Fruit fly (Drosophila melanogaster) whole organism, embryonic: ENCODE results near the gene dysc.

Experiments used
- ATbp ChIP-seq: fragments of 200-800 bp; sonication (Bioruptor generic); optimal IDR thresholded peaks from 2 replicates; lab custom pipeline; 2017; ENCODE audit warnings: missing biosample characterization, mild to moderate bottlenecking, missing genetic modification characterization, missing genetic modification reagents
- Atf6 ChIP-seq: fragments of 200-800 bp; sonication (Bioruptor generic); IDR thresholded peaks from 2 replicates; pipeline ENCODE4 v1.3.6; 2022; ENCODE audit warnings: missing biosample characterization, missing genetic modification characterization
- B-H1 ChIP-seq: fragments of 200-800 bp; sonication (Bioruptor generic); IDR thresholded peaks from 3 replicates; pipeline ENCODE4 v1.3.6; 2022; ENCODE audit warnings: missing biosample characterization, missing genetic modification characterization
- CG1024 ChIP-seq: fragments of 200-800 bp; sonication (Bioruptor generic); IDR thresholded peaks from 2 replicates; pipeline ENCODE4 v1.3.6; 2022; ENCODE audit warnings: missing biosample characterization, missing genetic modification characterization
- CG10321 ChIP-seq: fragments of 200-800 bp; sonication (Bioruptor generic); IDR thresholded peaks from 2 replicates; pipeline ENCODE4 v1.3.6; 2022; ENCODE audit warnings: missing biosample characterization, missing genetic modification characterization
- CG13624 ChIP-seq: fragments of 200-800 bp; sonication (Bioruptor generic); optimal IDR thresholded peaks from 2 replicates; lab custom pipeline; 2016; ENCODE audit warnings: missing biosample characterization, missing genetic modification characterization
- CG14441 ChIP-seq: fragments of 200-800 bp; sonication (Bioruptor generic); IDR thresholded peaks from 2 replicates; pipeline ENCODE4 v1.3.6; 2022; ENCODE audit warnings: missing biosample characterization, missing genetic modification characterization
- CG15479 ChIP-seq: fragments of 200-800 bp; sonication (Bioruptor generic); optimal IDR thresholded peaks from 3 replicates; lab custom pipeline; 2019; ENCODE audit warnings: missing biosample characterization, mild to moderate bottlenecking, missing genetic modification characterization, moderate library complexity
- CG15696 ChIP-seq: fragments of 200-800 bp; sonication (Bioruptor generic); optimal IDR thresholded peaks from 2 replicates; lab custom pipeline; 2019; ENCODE audit warnings: missing biosample characterization, mild to moderate bottlenecking, missing genetic modification characterization, moderate library complexity
- CG17328 ChIP-seq: fragments of 200-800 bp; sonication (Bioruptor generic); IDR thresholded peaks from 2 replicates; pipeline ENCODE4 v1.3.6; 2022; ENCODE audit warnings: missing biosample characterization, missing genetic modification characterization
- CG17829 ChIP-seq: fragments of 200-800 bp; optimal IDR thresholded peaks from 2 replicates; lab custom pipeline; 2019; ENCODE audit warnings: missing biosample characterization, mild to moderate bottlenecking, missing genetic modification characterization, moderate library complexity
- CG2120 ChIP-seq: fragments of 200-800 bp; sonication (Bioruptor generic); optimal IDR thresholded peaks from 3 replicates; lab custom pipeline; 2016; ENCODE audit warnings: missing biosample characterization, missing genetic modification characterization
- CG31224 ChIP-seq: fragments of 200-800 bp; sonication (Bioruptor generic); IDR thresholded peaks from 2 replicates; pipeline ENCODE4 v1.3.6; 2022; ENCODE audit warnings: missing biosample characterization, missing genetic modification characterization
- CG32767 ChIP-seq: fragments of 200-800 bp; sonication (Bioruptor generic); IDR thresholded peaks from 2 replicates; pipeline ENCODE4 v1.3.6; 2022; ENCODE audit warnings: missing biosample characterization, missing genetic modification characterization
- CG5180 ChIP-seq: fragments of 200-800 bp; sonication (Bioruptor generic); optimal IDR thresholded peaks from 3 replicates; lab custom pipeline; 2017; ENCODE audit warnings: missing biosample characterization, missing genetic modification characterization, mild to moderate bottlenecking, moderate library complexity, missing genetic modification reagents
- CG6689 ChIP-seq: fragments of 200-800 bp; sonication (Bioruptor generic); IDR thresholded peaks from 2 replicates; pipeline ENCODE4 v1.3.6; 2022; ENCODE audit warnings: missing biosample characterization, missing genetic modification characterization
- CG7556 ChIP-seq: fragments of 200-800 bp; sonication (Bioruptor generic); optimal IDR thresholded peaks from 2 replicates; lab custom pipeline; 2017; ENCODE audit warnings: missing biosample characterization, mild to moderate bottlenecking, missing genetic modification characterization
- CG7928 ChIP-seq: fragments of 200-800 bp; sonication (Bioruptor generic); optimal IDR thresholded peaks from 2 replicates; lab custom pipeline; 2017; ENCODE audit warnings: missing biosample characterization, mild to moderate bottlenecking, missing genetic modification characterization
- Dad ChIP-seq: fragments of 200-800 bp; sonication (Bioruptor generic); optimal IDR thresholded peaks from 3 replicates; lab custom pipeline; 2016; ENCODE audit warnings: missing biosample characterization, missing genetic modification characterization
- Fer3 ChIP-seq: fragments of 200-800 bp; sonication (Bioruptor generic); optimal IDR thresholded peaks from 2 replicates; lab custom pipeline; 2018; ENCODE audit warnings: missing biosample characterization, mild to moderate bottlenecking, missing genetic modification characterization, moderate library complexity
- GATAe ChIP-seq: fragments of 200-800 bp; sonication (Bioruptor generic); conservative IDR thresholded peaks from 2 replicates; pipeline ENCODE4 v1.3.6; 2022; ENCODE audit warnings: missing biosample characterization, missing genetic modification characterization
- HHEX ChIP-seq: fragments of 200-800 bp; sonication (Bioruptor generic); optimal IDR thresholded peaks from 3 replicates; lab custom pipeline; 2017; ENCODE audit warnings: missing biosample characterization, mild to moderate bottlenecking, missing genetic modification characterization, missing genetic modification reagents
- Hand ChIP-seq: fragments of 200-800 bp; sonication (Bioruptor generic); optimal IDR thresholded peaks from 2 replicates; lab custom pipeline; 2017; ENCODE audit warnings: mild to moderate bottlenecking, missing biosample characterization, missing genetic modification reagents, missing genetic modification characterization
- Hr51 ChIP-seq, 2 experiments: fragments of 200-800 bp; sonication (Bioruptor generic); optimal IDR thresholded peaks; 2 replicates in 1 of 2; 3 replicates in 1 of 2; lab custom pipeline; 2016 to 2018; ENCODE audit warnings: missing biosample characterization in 2 of 2, missing genetic modification characterization in 2 of 2, mild to moderate bottlenecking in 1 of 2, moderate library complexity in 1 of 2
- Lim3 ChIP-seq: fragments of 200-800 bp; sonication (Bioruptor generic); IDR thresholded peaks from 2 replicates; pipeline ENCODE4 v1.3.6; 2022; ENCODE audit warnings: missing biosample characterization, missing genetic modification characterization
- Med ChIP-seq: fragments of 200-800 bp; sonication (Bioruptor generic); peaks from one replicate; lab custom pipeline; 2016; ENCODE audit warnings: missing biosample characterization, missing genetic modification characterization, mild to moderate bottlenecking, inconsistent platforms, moderate library complexity
- Myb ChIP-seq: fragments of 200-800 bp; sonication (Bioruptor generic); optimal IDR thresholded peaks from 2 replicates; lab custom pipeline; 2016; ENCODE audit warnings: missing biosample characterization, missing genetic modification characterization
- Poxn ChIP-seq: fragments of 200-800 bp; sonication (Bioruptor generic); IDR thresholded peaks from 2 replicates; pipeline ENCODE4 v1.3.6; 2022; ENCODE audit warnings: missing biosample characterization, missing genetic modification characterization
- Ptx1 ChIP-seq: fragments of 200-800 bp; sonication (Bioruptor generic); IDR thresholded peaks from 2 replicates; pipeline ENCODE4 v1.3.6; 2022; ENCODE audit warnings: missing biosample characterization, missing genetic modification characterization
- Sry-β ChIP-seq: fragments of 200-800 bp; sonication (Bioruptor generic); optimal IDR thresholded peaks from 2 replicates; lab custom pipeline; 2018; ENCODE audit warnings: missing biosample characterization, mild to moderate bottlenecking, missing genetic modification characterization, moderate library complexity
- Ssrp ChIP-seq: fragments of 200-800 bp; sonication (Bioruptor generic); optimal IDR thresholded peaks from 2 replicates; lab custom pipeline; 2018; ENCODE audit warnings: missing biosample characterization, mild to moderate bottlenecking, missing genetic modification characterization, moderate library complexity
- Stat92E ChIP-seq, 3 experiments: fragments of >200 bp in 2 of 3; fragments of 200-800 bp in 1 of 3; sonication (Bioruptor generic) in 1 of 3; optimal IDR thresholded peaks; 2 replicates each; lab custom pipeline; 2017 to 2019; ENCODE audit warnings: missing biosample characterization in 3 of 3, missing genetic modification characterization in 3 of 3, mild to moderate bottlenecking in 1 of 3, moderate library complexity in 1 of 3
- Tbp ChIP-seq: fragments of >200 bp; optimal IDR thresholded peaks from 2 replicates; lab custom pipeline; 2018; ENCODE audit warnings: missing biosample characterization, missing genetic modification characterization
- bab2 ChIP-seq: fragments of 200-800 bp; sonication (Bioruptor generic); optimal IDR thresholded peaks from 2 replicates; lab custom pipeline; 2016; ENCODE audit warnings: missing biosample characterization, missing genetic modification characterization
- chm ChIP-seq: fragments of 200-800 bp; sonication (Bioruptor generic); IDR thresholded peaks from 2 replicates; pipeline ENCODE4 v1.3.6; 2022; ENCODE audit warnings: missing biosample characterization, missing genetic modification characterization
- corto ChIP-seq: fragments of 200-800 bp; sonication (Bioruptor generic); optimal IDR thresholded peaks from 2 replicates; lab custom pipeline; 2016; ENCODE audit warnings: missing biosample characterization, mild to moderate bottlenecking, missing genetic modification characterization, moderate library complexity
- crp ChIP-seq, 2 experiments: fragments of 200-800 bp; sonication (Bioruptor generic); optimal IDR thresholded peaks; 2 replicates in 1 of 2; 3 replicates in 1 of 2; lab custom pipeline; 2017; ENCODE audit warnings: missing biosample characterization in 2 of 2, missing genetic modification characterization in 2 of 2, mild to moderate bottlenecking in 1 of 2, moderate library complexity in 1 of 2
- gfzf ChIP-seq: fragments of 200-800 bp; sonication (Bioruptor generic); optimal IDR thresholded peaks from 2 replicates; lab custom pipeline; 2016; ENCODE audit warnings: missing biosample characterization, mild to moderate bottlenecking, missing genetic modification characterization, moderate library complexity
- gsb-n ChIP-seq: fragments of 200-800 bp; sonication (Bioruptor generic); optimal IDR thresholded peaks from 3 replicates; lab custom pipeline; 2018; ENCODE audit warnings: missing biosample characterization, mild to moderate bottlenecking, missing genetic modification characterization
- jigr1 ChIP-seq: fragments of 200-800 bp; sonication (Bioruptor generic); IDR thresholded peaks from 3 replicates; pipeline ENCODE4 v1.3.6; 2022; ENCODE audit warnings: missing biosample characterization, missing genetic modification characterization
- nau ChIP-seq: fragments of 200-800 bp; sonication (Bioruptor generic); optimal IDR thresholded peaks from 3 replicates; lab custom pipeline; 2017; ENCODE audit warnings: missing biosample characterization, mild to moderate bottlenecking, missing genetic modification characterization, missing genetic modification reagents
- pzg ChIP-seq: fragments of 200-800 bp; sonication (Bioruptor generic); optimal IDR thresholded peaks from 3 replicates; lab custom pipeline; 2018; ENCODE audit warnings: missing biosample characterization, mild to moderate bottlenecking, missing genetic modification characterization, moderate library complexity
- ranshi ChIP-seq: fragments of 200-800 bp; sonication (Bioruptor generic); IDR thresholded peaks from 2 replicates; pipeline ENCODE4 v1.3.6; 2022; ENCODE audit warnings: missing biosample characterization, missing genetic modification characterization
- stc ChIP-seq: fragments of 200-800 bp; sonication (Bioruptor generic); IDR thresholded peaks from 2 replicates; pipeline ENCODE4 v1.3.6; 2022; ENCODE audit warnings: missing biosample characterization, missing genetic modification characterization
- tio ChIP-seq: fragments of 200-800 bp; sonication (Bioruptor generic); optimal IDR thresholded peaks from 2 replicates; lab custom pipeline; 2017; ENCODE audit warnings: missing biosample characterization, missing genetic modification characterization, inconsistent platforms
- trh ChIP-seq: fragments of 200-800 bp; sonication (Bioruptor generic); optimal IDR thresholded peaks from 2 replicates; lab custom pipeline; 2016; ENCODE audit warnings: missing biosample characterization, missing genetic modification characterization
- vnd ChIP-seq: fragments of 200-800 bp; sonication (Bioruptor generic); IDR thresholded peaks from 3 replicates; pipeline ENCODE4 v1.3.6; 2022; ENCODE audit warnings: missing biosample characterization, missing genetic modification characterization; ENCODE audit not compliant: partially characterized antibody
- zen ChIP-seq: fragments of 200-800 bp; sonication (Bioruptor generic); optimal IDR thresholded peaks from 3 replicates; lab custom pipeline; 2018; ENCODE audit warnings: missing biosample characterization, mild to moderate bottlenecking, missing genetic modification characterization, moderate library complexity
- zfh1 ChIP-seq: fragments of 200-800 bp; sonication (Bioruptor generic); IDR thresholded peaks from 3 replicates; pipeline ENCODE4 v1.3.6; 2022; ENCODE audit warnings: missing biosample characterization, missing genetic modification characterization
- zfh2 ChIP-seq: fragments of 200-800 bp; sonication (Bioruptor generic); optimal IDR thresholded peaks from 2 replicates; lab custom pipeline; 2016; ENCODE audit warnings: missing biosample characterization, missing genetic modification characterization

Gene dysc

dm6 chr3L:13911649-13912260, 8.7 kb upstream of the dysc start (continued):
- peak in 1 of 2 experiments; percentile 85 for TF ChIP-seq Hr51 (GFP tag; optimal IDR thresholded peaks at IDR 0.05; lab: Kevin White, UChicago)
- TF ChIP-seq CG17328 (GFP tag; lab: Robert Waterston, UW), result no peak
- peak; percentile 81 for TF ChIP-seq CG7556 (GFP tag; lab: Kevin White, UChicago)
- no peak for TF ChIP-seq chm (GFP tag; lab: Robert Waterston, UW)
- peak; percentile 56 for TF ChIP-seq B-H1 (GFP tag; lab: Robert Waterston, UW)
- no peak for TF ChIP-seq CG1024
- TF ChIP-seq CG31224 (GFP tag; lab: Robert Waterston, UW), result peak; percentile 50; the same call in 1 of the 2 replicates
- peak; percentile 18 for TF ChIP-seq nau (GFP tag; lab: Kevin White, UChicago)
- TF ChIP-seq vnd, result no peak
- TF ChIP-seq HHEX, result peak; percentile 76
- TF ChIP-seq Ptx1 (GFP tag; lab: Robert Waterston, UW), result peak; percentile 77
- no peak for TF ChIP-seq ranshi (GFP tag; lab: Robert Waterston, UW)
- peak; percentile 13 for TF ChIP-seq zen (tag; lab: Kevin White, UChicago)
- peak; percentile 81 for TF ChIP-seq CG6689 (GFP tag; lab: Robert Waterston, UW)
- TF ChIP-seq CG2120 (GFP tag; lab: Kevin White, UChicago), result peak; percentile 22
- TF ChIP-seq crp (GFP tag; optimal IDR thresholded peaks at IDR 0.05; lab: Kevin White, UChicago), result no peak
- no peak for TF ChIP-seq corto (GFP tag; lab: Kevin White, UChicago)
- TF ChIP-seq CG13624 (GFP tag; lab: Kevin White, UChicago), result peak; percentile 0
- no peak for TF ChIP-seq trh (GFP tag; lab: Kevin White, UChicago)
- no peak for TF ChIP-seq Myb (GFP tag; lab: Kevin White, UChicago)
- TF ChIP-seq jigr1 (GFP tag; lab: Robert Waterston, UW), result 0 out of 3 replicates have a peak, but pooled peaks have one; percentile 34
- no peak for TF ChIP-seq Tbp
- TF ChIP-seq zfh1, result peak; percentile 62; the same call in 1 of the 3 replicates
- TF ChIP-seq stc (GFP tag; lab: Robert Waterston, UW), result peak; percentile 68; the same call in 1 of the 2 replicates
- peak; percentile 4 for TF ChIP-seq CG5180
- peak; percentile 73 for TF ChIP-seq Atf6
- no peak for TF ChIP-seq CG10321 (GFP tag; lab: Robert Waterston, UW)
- no peak for TF ChIP-seq Stat92E (GFP tag; optimal IDR thresholded peaks at IDR 0.05; lab: Kevin White, UChicago)
- peak; percentile 60; the same call in 1 of the 2 replicates for TF ChIP-seq CG32767
- no peak for TF ChIP-seq CG15479
- TF ChIP-seq CG17829 (tag; lab: Kevin White, UChicago), result peak; percentile 70
- no peak for TF ChIP-seq Sry-β (GFP tag; lab: Kevin White, UChicago)
- peak; percentile 77 for TF ChIP-seq Ssrp
- TF ChIP-seq gsb-n (tag; lab: Kevin White, UChicago), result peak; percentile 51
- TF ChIP-seq CG14441 (GFP tag; lab: Robert Waterston, UW), result peak; percentile 64
- TF ChIP-seq bab2 (GFP tag; lab: Kevin White, UChicago), result no peak
- no peak for TF ChIP-seq Dad
- no peak for TF ChIP-seq Lim3 (GFP tag; lab: Robert Waterston, UW)
- peak; percentile 60 for TF ChIP-seq tio (GFP tag; lab: Kevin White, UChicago)
- no peak for TF ChIP-seq gfzf (GFP tag; lab: Kevin White, UChicago)
- no peak for TF ChIP-seq GATAe (GFP tag; lab: Robert Waterston, UW)
- TF ChIP-seq Med (GFP tag; lab: Kevin White, UChicago), result peak; percentile 58
- no peak for TF ChIP-seq Hand (GFP tag; lab: Kevin White, UChicago)
- TF ChIP-seq Poxn, result no peak
- no peak for TF ChIP-seq CG15696 (tag; lab: Kevin White, UChicago)
- TF ChIP-seq pzg (GFP tag; lab: Kevin White, UChicago), result no peak
- peak; percentile 56 for TF ChIP-seq Fer3 (tag; lab: Kevin White, UChicago)
- TF ChIP-seq CG7928 (GFP tag; lab: Kevin White, UChicago), result no peak
- TF ChIP-seq zfh2 (GFP tag; lab: Kevin White, UChicago), result no peak
- TF ChIP-seq ATbp (GFP tag; lab: Kevin White, UChicago), result peak; percentile 70
